Worm (Caenorhabditis elegans) whole organism, young adult: Measurements from ENCODE around the gene Y17D7C.6.
A peak's percentile ranks its signal among the peaks of the same experiment; 100 is the strongest.

Experiments used
- B0336.3 ChIP-seq: fragments of 200-800 bp; sonication (Bioruptor generic); IDR thresholded peaks from 2 replicates; pipeline ENCODE4 v1.3.6; 2022; ENCODE audit warnings: missing genetic modification characterization, missing compliant biosample characterization
- F10E7.11 ChIP-seq: sonication (generic microtip); optimal IDR thresholded peaks from 2 replicates; lab custom pipeline; 2017; ENCODE audit warnings: mild to moderate bottlenecking, missing genetic modification characterization, moderate library complexity, missing compliant biosample characterization
- F52B5.7 ChIP-seq: sonication (generic microtip); optimal IDR thresholded peaks from 2 replicates; lab custom pipeline; 2016; ENCODE audit warnings: mild to moderate bottlenecking, missing genetic modification characterization, missing compliant biosample characterization
- F55B11.4 ChIP-seq: sonication (generic microtip); optimal IDR thresholded peaks from 2 replicates; lab custom pipeline; 2016; ENCODE audit warnings: missing compliant biosample characterization, missing genetic modification characterization, borderline replicate concordance; ENCODE audit not compliant: insufficient read depth
- K11D2.4 ChIP-seq: fragments of 200-800 bp; sonication (Bioruptor generic); IDR thresholded peaks from 2 replicates; pipeline ENCODE4 v1.3.6; 2022; ENCODE audit warnings: missing genetic modification reagents, missing genetic modification characterization, missing compliant biosample characterization
- Y67H2A.10 ChIP-seq: fragments of 200-800 bp; sonication (Bioruptor generic); conservative IDR thresholded peaks from 2 replicates; pipeline ENCODE4 v1.3.6; 2022; ENCODE audit warnings: missing genetic modification reagents, missing genetic modification characterization, missing compliant biosample characterization
- aptf-2 ChIP-seq: fragments of 200-800 bp; sonication (Bioruptor generic); conservative IDR thresholded peaks from 2 replicates; pipeline ENCODE4 v1.3.6; 2022; ENCODE audit warnings: missing genetic modification reagents, missing genetic modification characterization, missing compliant biosample characterization
- athp-1 ChIP-seq: sonication (generic microtip); optimal IDR thresholded peaks from 2 replicates; lab custom pipeline; 2017; ENCODE audit warnings: mild to moderate bottlenecking, missing genetic modification characterization, missing compliant biosample characterization
- bed-2 ChIP-seq: fragments of 200-800 bp; sonication (Bioruptor generic); IDR thresholded peaks from 2 replicates; pipeline ENCODE4 v1.3.6; 2022; ENCODE audit warnings: missing genetic modification reagents, missing genetic modification characterization, missing compliant biosample characterization
- ccch-3 ChIP-seq: fragments of 200-800 bp; sonication (Bioruptor generic); optimal IDR thresholded peaks from 2 replicates; lab custom pipeline; 2018; ENCODE audit warnings: mild to moderate bottlenecking, missing genetic modification characterization, missing compliant biosample characterization
- cebp-1 ChIP-seq, 2 experiments: fragments of 200-800 bp in 1 of 2; sonication (Bioruptor generic) in 1 of 2; sonication (generic microtip) in 1 of 2; IDR thresholded peaks in 1 of 2; optimal IDR thresholded peaks in 1 of 2; 2 replicates each; pipeline versions ENCODE4 v1.3.6 to Lab custom; 2017 to 2022; ENCODE audit warnings: missing compliant biosample characterization in 2 of 2, missing genetic modification characterization in 2 of 2, mild to moderate bottlenecking in 1 of 2, missing genetic modification reagents in 1 of 2, moderate library complexity in 1 of 2
- chd-7 ChIP-seq: sonication (generic microtip); optimal IDR thresholded peaks from 2 replicates; lab custom pipeline; 2016; ENCODE audit warnings: mild to moderate bottlenecking, missing genetic modification characterization, moderate library complexity, missing compliant biosample characterization
- dpff-1 ChIP-seq: sonication (generic microtip); optimal IDR thresholded peaks from 2 replicates; lab custom pipeline; 2017; ENCODE audit warnings: mild to moderate bottlenecking, missing genetic modification characterization, missing compliant biosample characterization
- dpl-1 ChIP-seq: fragments of 150-350 bp; optimal IDR thresholded peaks from 2 replicates; lab custom pipeline; 2014; ENCODE audit warnings: missing biosample characterization, missing genetic modification reagents, missing genetic modification characterization
- ets-4 ChIP-seq: fragments of 200-800 bp; sonication (Bioruptor generic); optimal IDR thresholded peaks from 2 replicates; lab custom pipeline; 2018; ENCODE audit warnings: mild to moderate bottlenecking, missing genetic modification characterization, missing compliant biosample characterization
- gei-17 ChIP-seq: fragments of 200-800 bp; sonication (Bioruptor generic); optimal IDR thresholded peaks from 2 replicates; lab custom pipeline; 2018; ENCODE audit warnings: mild to moderate bottlenecking, missing genetic modification characterization, missing compliant biosample characterization
- hlh-12 ChIP-seq: sonication (generic microtip); optimal IDR thresholded peaks from 2 replicates; lab custom pipeline; 2016; ENCODE audit warnings: missing genetic modification characterization, missing compliant biosample characterization
- hsf-1 ChIP-seq: fragments of 200-800 bp; sonication (Bioruptor generic); IDR thresholded peaks from 2 replicates; pipeline ENCODE4 v1.3.6; 2022; ENCODE audit warnings: missing genetic modification reagents, missing genetic modification characterization, missing compliant biosample characterization
- lsl-1 ChIP-seq: fragments of 200-800 bp; sonication (Bioruptor generic); optimal IDR thresholded peaks from 2 replicates; lab custom pipeline; 2018; ENCODE audit warnings: mild to moderate bottlenecking, missing genetic modification characterization, moderate library complexity, missing compliant biosample characterization
- madf-10 ChIP-seq: sonication (generic microtip); optimal IDR thresholded peaks from 2 replicates; lab custom pipeline; 2016; ENCODE audit warnings: mild to moderate bottlenecking, missing genetic modification characterization, missing compliant biosample characterization
- mcd-1 ChIP-seq: fragments of 200-800 bp; sonication (Bioruptor generic); IDR thresholded peaks from 2 replicates; pipeline ENCODE4 v1.3.6; 2022; ENCODE audit warnings: missing genetic modification reagents, missing genetic modification characterization, missing compliant biosample characterization
- nhr-27 ChIP-seq: fragments of 200-800 bp; sonication (Bioruptor generic); optimal IDR thresholded peaks from 2 replicates; lab custom pipeline; 2018; ENCODE audit warnings: mild to moderate bottlenecking, missing genetic modification characterization, moderate library complexity, missing compliant biosample characterization
- nhr-90 ChIP-seq: sonication (generic microtip); optimal IDR thresholded peaks from 2 replicates; lab custom pipeline; 2016; ENCODE audit warnings: missing genotype, mild to moderate bottlenecking, missing genetic modification characterization, missing compliant biosample characterization
- rec-8 ChIP-seq, 2 experiments: sonication (generic microtip); optimal IDR thresholded peaks; 2 replicates each; lab custom pipeline; 2016; ENCODE audit warnings: mild to moderate bottlenecking in 2 of 2, missing genetic modification characterization in 2 of 2, missing genetic modification reagents in 2 of 2, missing genotype in 2 of 2, missing biosample characterization in 1 of 2, missing compliant biosample characterization in 1 of 2, moderate library complexity in 1 of 2
- snpc-3.4 ChIP-seq: sonication (generic microtip); optimal IDR thresholded peaks from 2 replicates; lab custom pipeline; 2017; ENCODE audit warnings: missing genetic modification characterization, mild to moderate bottlenecking, missing compliant biosample characterization, antibody characterized with exemption, moderate library complexity, missing genotype, missing genetic modification reagents
- snpc-4 ChIP-seq, 5 experiments: fragments of 150-350 bp in 1 of 5; sonication (generic microtip) in 4 of 5; optimal IDR thresholded peaks; 2 replicates each; lab custom pipeline; 2014 to 2018; ENCODE audit warnings: missing genetic modification characterization in 5 of 5, missing biosample characterization in 3 of 5, antibody characterized with exemption in 2 of 5, mild to moderate bottlenecking in 2 of 5, missing compliant biosample characterization in 2 of 5, missing genotype in 2 of 5, moderate library complexity in 2 of 5, missing genetic modification reagents in 1 of 5
- tbp1 ChIP-seq: fragments of 200-800 bp; sonication (Bioruptor generic); optimal IDR thresholded peaks from 2 replicates; lab custom pipeline; 2018; ENCODE audit warnings: mild to moderate bottlenecking, missing genetic modification characterization, missing compliant biosample characterization
- zfh-2 ChIP-seq: fragments of 200-800 bp; sonication (Bioruptor generic); conservative IDR thresholded peaks from 2 replicates; pipeline ENCODE4 v1.3.6; 2022; ENCODE audit warnings: missing genetic modification reagents, missing genetic modification characterization, missing compliant biosample characterization
- ztf-18 ChIP-seq: sonication (generic microtip); optimal IDR thresholded peaks from 2 replicates; lab custom pipeline; 2016; ENCODE audit warnings: missing genotype, mild to moderate bottlenecking, missing genetic modification characterization, missing compliant biosample characterization
- ztf-28 ChIP-seq: fragments of 200-800 bp; sonication (Bioruptor generic); IDR thresholded peaks from 2 replicates; pipeline ENCODE4 v1.3.6; 2022; ENCODE audit warnings: missing genetic modification reagents, missing genetic modification characterization, missing compliant biosample characterization

The Y17D7C.6 gene

ce11 chrV:18670017-18670416, 39.6 kb upstream of the Y17D7C.6 start, which contains the start of gene Y69H2.10:
TSS of gene Y69H2.10 (plus strand) at chrV:18670317.
- TF ChIP-seq hsf-1 (no peak), athp-1 (no peak), nhr-27 (tag; lab: Kevin White, UChicago) (no peak), madf-10 (tag; lab: Kevin White, UChicago) (no peak), dpl-1 (GFP tag; lab: Kevin White, UChicago) (no peak), F10E7.11 (tag; lab: Kevin White, UChicago) (no peak), chd-7 (tag; lab: Kevin White, UChicago) (no peak)

ce11 chrV:18671811-18672210, 37.8 kb upstream of the Y17D7C.6 start:
- TF ChIP-seq zfh-2 (GFP tag; lab: Robert Waterston, UW) = peak; percentile 58
- no peak for TF ChIP-seq Y67H2A.10 (GFP tag; lab: Robert Waterston, UW)

ce11 chrV:18674367-18674766, 35.2 kb upstream of the Y17D7C.6 start:
- no peak for TF ChIP-seq B0336.3 (GFP tag; lab: Robert Waterston, UW)
- no peak for TF ChIP-seq dpff-1
- no peak for TF ChIP-seq snpc-3.4 (tag; lab: Kevin White, UChicago)
- TF ChIP-seq ccch-3 = no peak
- TF ChIP-seq hsf-1 = no peak
- no peak for TF ChIP-seq snpc-4 (GFP tag; optimal IDR thresholded peaks at IDR 0.05; lab: Kevin White, UChicago)
- no peak for TF ChIP-seq snpc-4 (tag; optimal IDR thresholded peaks at IDR 0.05; lab: Kevin White, UChicago)
- peak; percentile 76 for TF ChIP-seq zfh-2 (GFP tag; lab: Robert Waterston, UW)
- peak; percentile 10 for TF ChIP-seq F52B5.7 (tag; lab: Kevin White, UChicago)
- no peak for TF ChIP-seq nhr-27 (tag; lab: Kevin White, UChicago)
- no peak for TF ChIP-seq rec-8 (tag; optimal IDR thresholded peaks at IDR 0.05; lab: Kevin White, UChicago)
- no peak for TF ChIP-seq ets-4 (GFP tag; lab: Kevin White, UChicago)

ce11 chrV:18684455-18684987, 25.1 kb upstream of the Y17D7C.6 start, which contains the start of gene Y69H2.17:
TSS of gene Y69H2.17 (plus strand) at chrV:18684937.
- TF ChIP-seq ztf-18 (tag; lab: Kevin White, UChicago) = peak; percentile 54
- no peak for TF ChIP-seq ztf-28 (GFP tag; lab: Robert Waterston, UW)
- TF ChIP-seq nhr-90 (tag; lab: Kevin White, UChicago) = no peak

ce11 chrV:18687361-18687760, 22.2 kb upstream of the Y17D7C.6 start:
- TF ChIP-seq bed-2 (GFP tag; lab: Robert Waterston, UW) = no peak
- TF ChIP-seq cebp-1 (GFP tag; IDR thresholded peaks at IDR 0.05; lab: Robert Waterston, UW) = no peak; the same call in 1 of the 2 replicates
- peak; percentile 92 for TF ChIP-seq cebp-1 (tag; optimal IDR thresholded peaks at IDR 0.05; lab: Kevin White, UChicago)
- TF ChIP-seq ztf-18 (tag; lab: Kevin White, UChicago) = no peak
- TF ChIP-seq dpff-1 = no peak
- TF ChIP-seq F55B11.4 (tag; lab: Kevin White, UChicago) = no peak
- no peak for TF ChIP-seq hlh-12
- no peak for TF ChIP-seq mcd-1 (GFP tag; lab: Robert Waterston, UW)
- no peak for TF ChIP-seq chd-7 (tag; lab: Kevin White, UChicago)
- no peak for TF ChIP-seq K11D2.4 (GFP tag; lab: Robert Waterston, UW)

- TF ChIP-seq aptf-2 (GFP tag; lab: Robert Waterston, UW) (peak; percentile 100), snpc-4 (GFP tag; optimal IDR thresholded peaks at IDR 0.05; lab: Kevin White, UChicago) (no peak), snpc-4 (tag; optimal IDR thresholded peaks at IDR 0.05; lab: Kevin White, UChicago) (peak in 1 of 4 experiments; percentile 42), tbp1 (GFP tag; lab: Kevin White, UChicago) (no peak), gei-17 (GFP tag; lab: Kevin White, UChicago) (no peak), dpl-1 (GFP tag; lab: Kevin White, UChicago) (peak; percentile 7), snpc-3.4 (tag; lab: Kevin White, UChicago) (peak; percentile 38), ztf-18 (tag; lab: Kevin White, UChicago) (peak; percentile 33), lsl-1 (GFP tag; lab: Kevin White, UChicago) (peak; percentile 28)
Observed at ce11 chrV:18689681-18690080, 19.9 kb upstream of the Y17D7C.6 start, which contains the start of the genes ubc-19 and Y69H2.7. TSS of gene ubc-19 (minus strand) at chrV:18689762. TSS of gene Y69H2.7 (plus strand) at chrV:18689989.
